Fruit fly (Drosophila melanogaster): ENCODE measurements around the gene obst-F.

Gene obst-F

dm6 chr3L:20185206-20185868 is 16.1 kb downstream of the obst-F start:
- TF ChIP-seq CG12768 (GFP tag; optimal IDR thresholded peaks at IDR 0.05), result peak; percentile 18
- no peak for TF ChIP-seq CG14711 (tag; optimal IDR thresholded peaks at IDR 0.05)
- no peak for TF ChIP-seq kay (GFP tag; ENCODE audit: borderline replicate concordance)
- TF ChIP-seq ovo (GFP tag; optimal IDR thresholded peaks at IDR 0.05), result no peak
- no peak for TF ChIP-seq cnc (optimal IDR thresholded peaks at IDR 0.05)
- TF ChIP-seq cic (GFP tag; optimal IDR thresholded peaks at IDR 0.05), result no peak
- peak; percentile 32 for TF ChIP-seq CG33017 (tag; optimal IDR thresholded peaks at IDR 0.05)
- TF ChIP-seq CG11617 (GFP tag; optimal IDR thresholded peaks at IDR 0.05), result peak; percentile 6
- no peak for TF ChIP-seq CG7045 (GFP tag; optimal IDR thresholded peaks at IDR 0.05)
- TF ChIP-seq CG7101 (tag; optimal IDR thresholded peaks at IDR 0.05), result peak; percentile 28
- TF ChIP-seq toe (GFP tag; optimal IDR thresholded peaks at IDR 0.05), result peak; percentile 9
- peak; percentile 51 for TF ChIP-seq CG5204 (GFP tag; optimal IDR thresholded peaks at IDR 0.05)
- TF ChIP-seq pad (GFP tag; optimal IDR thresholded peaks at IDR 0.05), result no peak
- TF ChIP-seq Hr96 (GFP tag; optimal IDR thresholded peaks at IDR 0.05), result no peak

- TF ChIP-seq CG5204 (GFP tag; optimal IDR thresholded peaks at IDR 0.05) (peak; percentile 7), CG1620 (GFP tag; optimal IDR thresholded peaks at IDR 0.05) (no peak)
Observed at dm6 chr3L:20183345-20184088, 17.9 kb downstream of the obst-F start.

DNA sequence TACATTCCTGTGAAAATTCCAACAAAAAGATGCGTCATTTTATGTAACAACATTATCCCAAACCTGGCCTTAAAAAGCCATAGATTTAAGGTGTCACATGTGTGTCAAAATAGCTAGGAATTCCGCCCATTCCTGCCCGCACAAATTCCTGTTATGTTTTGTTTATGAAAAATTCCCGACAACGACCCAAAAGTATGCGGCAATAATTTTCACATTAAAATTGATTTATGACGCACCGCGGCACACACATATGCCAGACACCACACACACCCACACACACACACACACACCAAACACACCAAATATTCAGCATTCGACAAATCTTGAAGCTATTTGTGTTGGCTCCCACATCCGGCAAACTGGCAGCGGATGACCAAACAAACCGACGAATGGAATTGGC is 18.6 kb downstream of the obst-F start:
- TF ChIP-seq tj (GFP tag; optimal IDR thresholded peaks at IDR 0.05) (no peak), CG14711 (tag; optimal IDR thresholded peaks at IDR 0.05) (no peak), CG11617 (GFP tag; optimal IDR thresholded peaks at IDR 0.05) (no peak), Hr96 (GFP tag; optimal IDR thresholded peaks at IDR 0.05) (no peak), CG5204 (GFP tag; optimal IDR thresholded peaks at IDR 0.05) (no peak), CG7101 (tag; optimal IDR thresholded peaks at IDR 0.05) (no peak), CG1620 (GFP tag; optimal IDR thresholded peaks at IDR 0.05) (no peak), Clk (GFP tag; optimal IDR thresholded peaks at IDR 0.05) (no peak), CG7045 (GFP tag; optimal IDR thresholded peaks at IDR 0.05) (no peak), ovo (GFP tag; optimal IDR thresholded peaks at IDR 0.05) (no peak), CG33017 (tag; optimal IDR thresholded peaks at IDR 0.05) (no peak)

- TF ChIP-seq kay (GFP tag; ENCODE audit: borderline replicate concordance) (no peak), Crg-1 (GFP tag; optimal IDR thresholded peaks at IDR 0.05) (no peak), CG1620 (GFP tag; optimal IDR thresholded peaks at IDR 0.05) (no peak)
Observed at dm6 chr3L:20178101-20178500, 23.3 kb downstream of the obst-F start.

DNA sequence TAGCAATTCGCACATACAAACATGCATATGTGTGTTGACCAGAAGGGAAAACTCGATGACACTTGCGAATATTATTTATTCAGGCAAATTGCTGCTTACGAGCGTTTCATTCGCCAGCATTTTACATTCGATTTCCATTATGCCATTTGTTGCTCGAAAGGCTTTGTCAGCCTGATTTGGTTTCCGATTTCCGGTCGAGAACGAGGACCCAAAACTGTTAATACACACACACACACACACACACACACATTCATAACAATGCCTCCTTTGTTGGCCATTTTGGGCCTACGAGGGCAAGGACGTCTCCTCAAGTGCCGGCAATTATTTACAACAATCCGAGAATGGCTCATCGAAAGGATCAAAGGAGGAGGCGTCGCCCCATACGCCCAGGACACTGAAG is 23.7 kb downstream of the obst-F start:
- TF ChIP-seq cic (GFP tag; optimal IDR thresholded peaks at IDR 0.05) (no peak), CG7101 (tag; optimal IDR thresholded peaks at IDR 0.05) (no peak), ovo (GFP tag; optimal IDR thresholded peaks at IDR 0.05) (no peak), Clk (GFP tag; optimal IDR thresholded peaks at IDR 0.05) (no peak), CG11617 (GFP tag; optimal IDR thresholded peaks at IDR 0.05) (no peak), CG33017 (tag; optimal IDR thresholded peaks at IDR 0.05) (no peak), Hr96 (GFP tag; optimal IDR thresholded peaks at IDR 0.05) (no peak), CG14711 (tag; optimal IDR thresholded peaks at IDR 0.05) (no peak), CG7045 (GFP tag; optimal IDR thresholded peaks at IDR 0.05) (no peak), Crg-1 (GFP tag; optimal IDR thresholded peaks at IDR 0.05) (no peak), bab1 (GFP tag; optimal IDR thresholded peaks at IDR 0.05) (no peak), CG12768 (GFP tag; optimal IDR thresholded peaks at IDR 0.05) (no peak)

- TF ChIP-seq Clk (GFP tag; optimal IDR thresholded peaks at IDR 0.05) (no peak), kay (GFP tag; ENCODE audit: borderline replicate concordance) (peak; percentile 31)
Observed at dm6 chr3L:20168152-20168551, 33.3 kb downstream of the obst-F start.

Data from whole organism, adult.